Worm (Caenorhabditis elegans): ENCODE data around the gene T05D4.5.

Gene T05D4.5

ce11 chrIII:13607833-13608232, 27.2 kb downstream of the T05D4.5 start, which contains the start of gene shpk-1 (continued):
- TF ChIP-seq nhr-179 (tag; optimal IDR thresholded peaks at IDR 0.05) (no peak), dox-1 (GFP tag; IDR thresholded peaks at IDR 0.05) (0 out of 2 replicates have a peak, but pooled peaks have one; percentile 37), die-1 (tag; optimal IDR thresholded peaks at IDR 0.05) (no peak), repo-1 (tag; optimal IDR thresholded peaks at IDR 0.05) (no peak), F57C9.4 (tag; optimal IDR thresholded peaks at IDR 0.05) (no peak), F22D6.2 (tag; optimal IDR thresholded peaks at IDR 0.05) (no peak), tbx-9 (tag; optimal IDR thresholded peaks at IDR 0.05; ENCODE audit: borderline replicate concordance) (no peak), nhr-80 (tag; optimal IDR thresholded peaks at IDR 0.05) (peak; percentile 81), egl-44 (GFP tag; IDR thresholded peaks at IDR 0.05) (0 out of 2 replicates have a peak, but pooled peaks have one; percentile 30), B0019.2 (GFP tag; conservative IDR thresholded peaks at IDR 0.05) (no peak), ceh-79 (tag; optimal IDR thresholded peaks at IDR 0.05) (no peak), Y56A3A.18 (GFP tag; IDR thresholded peaks at IDR 0.05) (no peak), tbp1 (GFP tag; optimal IDR thresholded peaks at IDR 0.05) (peak; percentile 32), ZK185.1 (tag; optimal IDR thresholded peaks at IDR 0.05; ENCODE audit: poor library complexity, severe bottlenecking) (no peak), nhr-120 (GFP tag; IDR thresholded peaks at IDR 0.05) (no peak), mes-4 (tag; optimal IDR thresholded peaks at IDR 0.05) (no peak), attf-5 (GFP tag; optimal IDR thresholded peaks at IDR 0.05) (no peak), B0261.1 (tag; optimal IDR thresholded peaks at IDR 0.05) (no peak), ceh-100 (GFP tag; IDR thresholded peaks at IDR 0.05) (no peak), C06A6.2 (GFP tag; conservative IDR thresholded peaks at IDR 0.05) (no peak), rec-8 (tag; optimal IDR thresholded peaks at IDR 0.05) (no peak), mel-28 (tag; optimal IDR thresholded peaks at IDR 0.05; ENCODE audit: borderline replicate concordance) (no peak), somi-1 (GFP tag; optimal IDR thresholded peaks at IDR 0.05) (no peak), dpff-1 (tag; optimal IDR thresholded peaks at IDR 0.05) (no peak), T07F8.4 (tag; optimal IDR thresholded peaks at IDR 0.05) (no peak), madf-8 (GFP tag; conservative IDR thresholded peaks at IDR 0.05) (no peak), nhr-27 (tag; optimal IDR thresholded peaks at IDR 0.05) (no peak), lin-54 (GFP tag; optimal IDR thresholded peaks at IDR 0.05) (no peak), fkh-3 (tag; optimal IDR thresholded peaks at IDR 0.05) (no peak), Y53F4B.3 (GFP tag; IDR thresholded peaks at IDR 0.05) (no peak), mxl-1 (tag; optimal IDR thresholded peaks at IDR 0.05) (no peak), aptf-2 (GFP tag; conservative IDR thresholded peaks at IDR 0.05) (no peak), snpc-1.3 (tag; optimal IDR thresholded peaks at IDR 0.05; ENCODE audit: insufficient read depth) (no peak), nhr-90 (tag; optimal IDR thresholded peaks at IDR 0.05) (no peak), mcd-1 (GFP tag; IDR thresholded peaks at IDR 0.05) (no peak), unc-130 (GFP tag; optimal IDR thresholded peaks at IDR 0.05) (no peak), dpl-1 (GFP tag; optimal IDR thresholded peaks at IDR 0.05) (no peak), let-526 (GFP tag; IDR thresholded peaks at IDR 0.05) (no peak), hsf-1 (GFP tag; IDR thresholded peaks at IDR 0.05) (no peak), D2030.7 (GFP tag; IDR thresholded peaks at IDR 0.05) (no peak), hlh-26 (GFP tag; conservative IDR thresholded peaks at IDR 0.05) (no peak), ztf-3 (GFP tag; optimal IDR thresholded peaks at IDR 0.05) (no peak), B0336.3 (GFP tag; IDR thresholded peaks at IDR 0.05) (0 out of 2 replicates have a peak, but pooled peaks have one; percentile 22), Y95B8A.8 (GFP tag; IDR thresholded peaks at IDR 0.05) (no peak), ztf-22 (GFP tag; optimal IDR thresholded peaks at IDR 0.05) (no peak), snpc-4 (GFP tag; optimal IDR thresholded peaks at IDR 0.05) (no peak), snpc-4 (tag; optimal IDR thresholded peaks at IDR 0.05) (no peak), sptf-2 (GFP tag; optimal IDR thresholded peaks at IDR 0.05) (no peak), xnd-1 (tag; optimal IDR thresholded peaks at IDR 0.05) (no peak), snpc-1.1 (tag; optimal IDR thresholded peaks at IDR 0.05; ENCODE audit: insufficient read depth) (no peak)
